Worm (Caenorhabditis elegans): ENCODE data around the gene ZK1067.4.

DNA sequence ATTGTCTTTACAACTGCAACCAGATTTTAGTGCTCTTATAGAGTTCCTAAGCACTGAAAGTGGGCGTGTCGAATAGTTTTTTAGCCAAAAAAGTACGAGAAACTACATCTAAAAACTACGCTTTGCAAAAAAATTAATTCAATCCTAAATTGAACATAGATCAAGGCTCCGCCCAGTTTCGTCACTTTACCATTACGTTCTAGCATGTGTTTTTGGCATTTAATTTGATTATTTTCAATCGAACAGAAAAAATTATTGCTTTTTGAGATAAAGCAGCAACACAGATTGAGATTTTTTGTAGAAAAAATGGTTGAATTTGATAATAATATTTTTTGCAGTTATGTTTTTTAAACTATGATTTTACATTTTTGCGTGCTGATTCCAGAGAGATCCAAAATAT lies 44.0 kb downstream of the ZK1067.4 start, which contains the start of gene nlp-82:
- TF ChIP-seq him-1 (tag; optimal IDR thresholded peaks at IDR 0.05) = no peak
- TF ChIP-seq dao-5 (tag; optimal IDR thresholded peaks at IDR 0.05) = no peak

Data from whole organism, L4/young adult.